Fruit fly (Drosophila melanogaster) whole organism, pupa: ENCODE data around the gene mesh.

ENCODE experiments used
- CG10348 ChIP-seq: fragments of 200-800 bp; sonication (Bioruptor generic); IDR thresholded peaks from 2 replicates; pipeline ENCODE4 v1.3.6; 2022; ENCODE audit warnings: missing biosample characterization, missing genetic modification characterization
- CG13204 ChIP-seq: fragments of 200-800 bp; sonication (Bioruptor generic); optimal IDR thresholded peaks from 2 replicates; lab custom pipeline; 2018; ENCODE audit warnings: missing biosample characterization, mild to moderate bottlenecking, missing genetic modification characterization, moderate library complexity
- CG14655 ChIP-seq: fragments of 200-800 bp; sonication (Bioruptor generic); optimal IDR thresholded peaks from 3 replicates; lab custom pipeline; 2017; ENCODE audit warnings: mild to moderate bottlenecking, missing biosample characterization, missing genetic modification reagents, missing genetic modification characterization
- CG17806 ChIP-seq: fragments of 200-800 bp; sonication (Bioruptor generic); optimal IDR thresholded peaks from 2 replicates; lab custom pipeline; 2018; ENCODE audit warnings: missing biosample characterization, mild to moderate bottlenecking, missing genetic modification characterization, moderate library complexity
- CG34367 ChIP-seq: fragments of 200-800 bp; sonication (Bioruptor generic); optimal IDR thresholded peaks from 2 replicates; lab custom pipeline; 2018; ENCODE audit warnings: missing biosample characterization, mild to moderate bottlenecking, missing genetic modification characterization
- CG4496 ChIP-seq: fragments of 200-800 bp; sonication (Bioruptor generic); IDR thresholded peaks from 3 replicates; pipeline ENCODE4 v1.3.6; 2022; ENCODE audit warnings: missing biosample characterization, missing genetic modification characterization
- CG8159 ChIP-seq: fragments of 200-800 bp; sonication (Bioruptor generic); optimal IDR thresholded peaks from 3 replicates; lab custom pipeline; 2018; ENCODE audit warnings: missing biosample characterization, mild to moderate bottlenecking, missing genetic modification characterization, moderate library complexity
- CG8301 ChIP-seq: fragments of 200-800 bp; sonication (Bioruptor generic); optimal IDR thresholded peaks from 2 replicates; lab custom pipeline; 2018; ENCODE audit warnings: missing biosample characterization, mild to moderate bottlenecking, missing genetic modification characterization
- CG9948 ChIP-seq: fragments of 200-800 bp; sonication (Bioruptor generic); optimal IDR thresholded peaks from 2 replicates; lab custom pipeline; 2018; ENCODE audit warnings: missing biosample characterization, mild to moderate bottlenecking, missing genetic modification characterization, moderate library complexity
- D1 ChIP-seq: fragments of 200-800 bp; sonication (Bioruptor generic); optimal IDR thresholded peaks from 2 replicates; lab custom pipeline; 2018; ENCODE audit warnings: missing biosample characterization, mild to moderate bottlenecking, missing genetic modification characterization, moderate library complexity
- Ets98B ChIP-seq: fragments of 200-800 bp; sonication (Bioruptor generic); IDR thresholded peaks from 2 replicates; pipeline ENCODE4 v1.3.6; 2022; ENCODE audit warnings: missing biosample characterization, missing genetic modification characterization
- Pif1A ChIP-seq: fragments of 200-800 bp; sonication (Bioruptor generic); optimal IDR thresholded peaks from 3 replicates; lab custom pipeline; 2016; ENCODE audit warnings: missing biosample characterization, missing genetic modification characterization
- Snoo ChIP-seq: fragments of 200-800 bp; sonication (Bioruptor generic); optimal IDR thresholded peaks from 3 replicates; lab custom pipeline; 2017; ENCODE audit warnings: missing biosample characterization, mild to moderate bottlenecking, missing genetic modification characterization, inconsistent platforms

DNA sequence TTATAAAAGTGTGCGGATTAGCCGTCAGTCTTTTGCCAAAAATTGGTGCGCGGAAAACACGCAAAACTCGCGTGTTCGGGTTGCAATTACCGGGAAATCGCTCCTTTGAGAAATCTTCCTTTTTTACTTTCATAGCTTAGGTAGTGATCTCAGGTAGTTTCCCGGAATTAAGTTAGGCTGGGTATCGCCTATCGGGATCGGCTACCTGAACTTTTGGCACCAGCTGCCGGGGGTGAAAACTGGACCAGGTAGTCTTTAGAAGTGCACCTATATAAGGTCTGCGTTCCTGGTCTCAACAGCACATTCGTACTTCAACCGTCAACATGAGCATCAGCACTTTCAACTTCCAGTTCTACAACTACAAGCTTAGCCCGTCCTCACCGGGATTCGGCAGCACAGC is 2.5 kb downstream of the mesh start, which contains the start of gene bnk:
- TF ChIP-seq CG14655 (GFP tag; lab: Kevin White, UChicago) (no peak), Pif1A (no peak), Snoo (tag; lab: Kevin White, UChicago) (no peak), Ets98B (no peak), CG13204 (no peak), CG10348 (GFP tag; lab: Robert Waterston, UW) (no peak), D1 (tag; lab: Kevin White, UChicago) (no peak), CG9948 (tag; lab: Kevin White, UChicago) (no peak), CG8159 (tag; lab: Kevin White, UChicago) (no peak), CG4496 (GFP tag; lab: Robert Waterston, UW) (no peak), CG17806 (no peak), CG34367 (tag; lab: Kevin White, UChicago) (no peak), CG8301 (tag; lab: Kevin White, UChicago) (no peak)
